Fruit fly (Drosophila melanogaster): Measurements from ENCODE around the gene CG17361.

DNA sequence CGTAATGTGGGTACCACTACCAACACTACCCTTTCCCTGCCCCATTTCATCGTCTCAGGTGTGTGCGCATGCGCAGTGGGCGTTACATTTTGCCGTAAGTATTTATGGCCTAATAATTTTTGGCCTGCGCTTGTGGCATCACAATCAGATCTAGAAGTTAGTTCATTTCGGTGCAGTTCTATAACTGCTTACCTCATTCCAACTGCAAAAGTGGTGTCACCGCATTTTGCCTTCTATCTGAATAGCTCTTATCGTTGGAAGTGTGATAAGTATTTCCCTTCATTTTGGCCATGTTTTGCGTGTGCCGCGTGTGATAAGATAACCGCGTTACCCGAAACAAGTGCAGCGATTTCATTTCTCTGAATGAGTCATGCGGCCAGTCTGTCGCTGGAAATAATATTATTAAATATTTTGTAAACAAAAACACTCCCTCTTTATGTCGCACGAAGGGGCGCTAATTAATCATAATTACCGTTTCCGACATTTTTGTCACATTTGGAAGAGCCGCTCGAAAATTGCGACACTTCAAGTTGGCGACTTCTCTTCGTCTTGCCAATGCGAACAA is 44.4 kb upstream of the CG17361 start:
- TF ChIP-seq h (GFP tag; optimal IDR thresholded peaks at IDR 0.05), result peak; percentile 80
- TF ChIP-seq Dfd (GFP tag; optimal IDR thresholded peaks at IDR 0.05), result no peak
- TF ChIP-seq lola (GFP tag; optimal IDR thresholded peaks at IDR 0.05), result no peak
- no peak for TF ChIP-seq OdsH (GFP tag; optimal IDR thresholded peaks at IDR 0.05)
- TF ChIP-seq Rel (GFP tag; optimal IDR thresholded peaks at IDR 0.05), result no peak
- peak; percentile 16 for TF ChIP-seq Rel (tag; optimal IDR thresholded peaks at IDR 0.05)
- no peak for TF ChIP-seq sv (GFP tag; optimal IDR thresholded peaks at IDR 0.05)
- TF ChIP-seq Hr78 (GFP tag; optimal IDR thresholded peaks at IDR 0.05), result no peak
- no peak for TF ChIP-seq Abd-B (GFP tag; optimal IDR thresholded peaks at IDR 0.05)
- TF ChIP-seq psq (GFP tag; optimal IDR thresholded peaks at IDR 0.05), result no peak

Measured in whole organism, wandering third instar larva.